Worm (Caenorhabditis elegans) whole organism, early embryonic: ENCODE results near the gene raga-1.

Experiments
- B0310.2 ChIP-seq: sonication (generic microtip); optimal IDR thresholded peaks from 2 replicates; lab custom pipeline; 2016; ENCODE audit warnings: mild to moderate bottlenecking, missing genetic modification characterization, missing compliant biosample characterization
- F13C5.2 ChIP-seq: sonication (generic microtip); optimal IDR thresholded peaks from 2 replicates; lab custom pipeline; 2017; ENCODE audit warnings: mild to moderate bottlenecking, missing genetic modification characterization, inconsistent platforms, missing compliant biosample characterization
- aly-1 ChIP-seq: sonication (generic microtip); optimal IDR thresholded peaks from 2 replicates; lab custom pipeline; 2016; ENCODE audit warnings: missing genetic modification characterization, missing compliant biosample characterization
- ama-1 ChIP-seq: fragments of 150-350 bp; optimal IDR thresholded peaks from 2 replicates; lab custom pipeline; 2014
- ceh-13 ChIP-seq: fragments of 200-800 bp; sonication (Bioruptor generic); optimal IDR thresholded peaks from 2 replicates; lab custom pipeline; 2018; ENCODE audit warnings: mild to moderate bottlenecking, missing genetic modification characterization, missing compliant biosample characterization
- ceh-36 ChIP-seq: sonication (generic microtip); optimal IDR thresholded peaks from 2 replicates; lab custom pipeline; 2016; ENCODE audit warnings: missing genetic modification characterization, inconsistent platforms, missing compliant biosample characterization
- ets-7 ChIP-seq: sonication (generic microtip); optimal IDR thresholded peaks from 2 replicates; lab custom pipeline; 2016; ENCODE audit warnings: missing genotype, missing genetic modification characterization, missing compliant biosample characterization
- flt-1 ChIP-seq: fragments of 200-800 bp; sonication (Bioruptor generic); IDR thresholded peaks from 2 replicates; pipeline ENCODE4 v1.3.6; 2022; ENCODE audit warnings: missing genetic modification characterization, missing compliant biosample characterization
- hmbx-1 ChIP-seq: sonication (generic microtip); optimal IDR thresholded peaks from 2 replicates; lab custom pipeline; 2016; ENCODE audit warnings: mild to moderate bottlenecking, missing genetic modification characterization, missing compliant biosample characterization
- hmg-4 ChIP-seq: fragments of 200-800 bp; sonication (Bioruptor generic); optimal IDR thresholded peaks from 2 replicates; lab custom pipeline; 2018; ENCODE audit warnings: mild to moderate bottlenecking, missing genetic modification characterization, missing compliant biosample characterization
- hnd-1 ChIP-seq: sonication (generic microtip); optimal IDR thresholded peaks from 2 replicates; lab custom pipeline; 2016; ENCODE audit warnings: missing genetic modification characterization, missing compliant biosample characterization
- pes-1 ChIP-seq: fragments of 200-800 bp; sonication (Bioruptor generic); IDR thresholded peaks from 2 replicates; pipeline ENCODE4 v1.3.6; 2022; ENCODE audit warnings: missing genetic modification reagents, missing genetic modification characterization, missing compliant biosample characterization
- scrt-1 ChIP-seq: fragments of 200-800 bp; sonication (Bioruptor generic); IDR thresholded peaks from 2 replicates; pipeline ENCODE4 v1.3.6; 2022; ENCODE audit warnings: missing genetic modification characterization, missing compliant biosample characterization
- sea-1 ChIP-seq: fragments of 200-800 bp; sonication (Bioruptor generic); conservative IDR thresholded peaks from 2 replicates; pipeline ENCODE4 v1.3.6; 2022; ENCODE audit warnings: missing genetic modification characterization, missing compliant biosample characterization
- tbx-11 ChIP-seq: fragments of 200-800 bp; sonication (Bioruptor generic); IDR thresholded peaks from 2 replicates; pipeline ENCODE4 v1.3.6; 2022; ENCODE audit warnings: missing genetic modification characterization, missing compliant biosample characterization
- tbx-37 ChIP-seq: fragments of 200-800 bp; sonication (Bioruptor generic); conservative IDR thresholded peaks from 2 replicates; pipeline ENCODE4 v1.3.6; 2022; ENCODE audit warnings: missing genetic modification reagents, missing genetic modification characterization, missing compliant biosample characterization
- tra-4 ChIP-seq: sonication (generic microtip); optimal IDR thresholded peaks from 2 replicates; lab custom pipeline; 2017; ENCODE audit warnings: missing genetic modification characterization, missing compliant biosample characterization

The raga-1 gene

DNA sequence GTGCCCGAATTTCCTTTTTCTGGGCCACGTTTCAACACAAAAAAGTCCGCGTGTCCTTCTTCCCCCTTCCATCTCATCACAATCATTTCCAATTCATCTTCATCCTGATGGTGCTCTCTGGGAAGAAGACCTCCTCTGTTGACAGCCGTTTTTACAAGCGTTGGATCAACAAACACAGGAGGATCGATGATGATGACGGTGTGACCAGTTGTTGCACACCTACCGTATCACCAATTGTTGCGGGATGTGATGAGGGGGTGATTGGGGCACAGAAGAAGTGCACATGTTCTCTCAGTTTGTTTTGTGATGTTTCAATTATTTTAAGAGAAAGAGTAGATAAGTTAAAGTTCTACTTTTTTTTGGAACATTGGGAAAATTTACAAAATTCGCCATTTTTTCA, 25.7 kb upstream of the raga-1 start:
- TF ChIP-seq hnd-1 (no peak), B0310.2 (tag; lab: Kevin White, UChicago) (no peak)

DNA sequence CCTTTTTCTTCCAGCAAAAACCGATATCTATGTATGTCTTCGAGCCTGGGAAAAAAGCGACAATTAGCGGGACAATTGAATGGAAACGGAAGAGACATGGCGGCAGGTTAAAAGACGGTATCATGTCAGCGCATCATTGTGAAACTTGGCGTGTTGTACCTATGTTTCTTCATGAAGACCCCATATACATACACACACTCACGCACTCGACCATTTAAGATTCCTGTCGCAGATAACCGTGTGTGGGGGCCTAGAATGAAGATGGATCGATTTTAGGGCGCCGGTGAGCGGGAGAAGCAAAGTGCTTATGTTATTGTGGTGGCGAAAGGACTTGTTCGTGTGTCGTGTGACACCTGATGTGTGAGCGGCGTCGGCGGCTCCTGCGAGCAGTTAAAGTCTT, 24.3 kb upstream of the raga-1 start:
- TF ChIP-seq ama-1 (lab: Kevin White, UChicago), result no peak
- no peak for TF ChIP-seq aly-1 (tag; lab: Kevin White, UChicago)
- no peak for TF ChIP-seq ceh-13 (GFP tag; lab: Kevin White, UChicago)
- no peak for TF ChIP-seq hmbx-1 (tag; lab: Kevin White, UChicago)
- TF ChIP-seq hnd-1, result no peak
- TF ChIP-seq tbx-37 (GFP tag; lab: Robert Waterston, UW), result no peak
- no peak for TF ChIP-seq tra-4 (tag; lab: Kevin White, UChicago)
- no peak for TF ChIP-seq ceh-36 (tag; lab: Kevin White, UChicago)
- no peak for TF ChIP-seq tbx-11 (GFP tag; lab: Robert Waterston, UW)
- no peak for TF ChIP-seq pes-1 (GFP tag; lab: Robert Waterston, UW)
- TF ChIP-seq hmg-4 (GFP tag; lab: Kevin White, UChicago), result no peak
- no peak for TF ChIP-seq B0310.2 (tag; lab: Kevin White, UChicago)
- no peak for TF ChIP-seq F13C5.2 (tag; lab: Kevin White, UChicago)
- TF ChIP-seq scrt-1 (GFP tag; lab: Robert Waterston, UW), result no peak

DNA sequence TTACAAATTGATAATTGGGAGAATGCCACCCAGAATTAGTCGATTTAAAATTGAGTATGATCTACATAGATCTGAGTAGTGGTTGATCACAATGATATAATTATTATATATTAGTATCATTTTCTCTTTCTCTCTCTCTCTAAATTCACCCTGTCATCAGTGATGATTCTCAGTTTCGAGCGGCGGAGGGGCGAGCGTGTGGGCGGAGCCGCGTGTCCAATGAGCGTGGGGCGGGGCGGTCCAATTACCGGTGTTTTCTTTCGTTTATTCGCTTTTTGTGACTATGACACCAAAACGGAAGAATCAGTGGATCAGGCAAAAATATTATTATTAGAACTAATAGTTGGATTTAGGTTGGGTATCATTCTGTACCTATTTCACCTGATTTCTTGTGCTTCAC, 21.2 kb upstream of the raga-1 start:
- no peak for TF ChIP-seq F13C5.2 (tag; lab: Kevin White, UChicago)
- TF ChIP-seq tbx-11 (GFP tag; lab: Robert Waterston, UW), result no peak
- TF ChIP-seq aly-1 (tag; lab: Kevin White, UChicago), result no peak
- TF ChIP-seq ama-1 (lab: Kevin White, UChicago), result no peak
- no peak for TF ChIP-seq hmg-4 (GFP tag; lab: Kevin White, UChicago)
- no peak for TF ChIP-seq tra-4 (tag; lab: Kevin White, UChicago)
- TF ChIP-seq sea-1 (GFP tag; lab: Robert Waterston, UW), result no peak
- no peak for TF ChIP-seq flt-1
- TF ChIP-seq ets-7 (tag; lab: Kevin White, UChicago), result no peak
- no peak for TF ChIP-seq hnd-1
- no peak for TF ChIP-seq tbx-37 (GFP tag; lab: Robert Waterston, UW)
- no peak for TF ChIP-seq B0310.2 (tag; lab: Kevin White, UChicago)
- no peak for TF ChIP-seq scrt-1 (GFP tag; lab: Robert Waterston, UW)
- no peak for TF ChIP-seq hmbx-1 (tag; lab: Kevin White, UChicago)

ce11 chrII:11281177-11281576, 20.0 kb upstream of the raga-1 start:
- TF ChIP-seq ets-7 (tag; lab: Kevin White, UChicago) (no peak), hmg-4 (GFP tag; lab: Kevin White, UChicago) (no peak), scrt-1 (GFP tag; lab: Robert Waterston, UW) (no peak), sea-1 (GFP tag; lab: Robert Waterston, UW) (no peak), tra-4 (tag; lab: Kevin White, UChicago) (no peak)

DNA sequence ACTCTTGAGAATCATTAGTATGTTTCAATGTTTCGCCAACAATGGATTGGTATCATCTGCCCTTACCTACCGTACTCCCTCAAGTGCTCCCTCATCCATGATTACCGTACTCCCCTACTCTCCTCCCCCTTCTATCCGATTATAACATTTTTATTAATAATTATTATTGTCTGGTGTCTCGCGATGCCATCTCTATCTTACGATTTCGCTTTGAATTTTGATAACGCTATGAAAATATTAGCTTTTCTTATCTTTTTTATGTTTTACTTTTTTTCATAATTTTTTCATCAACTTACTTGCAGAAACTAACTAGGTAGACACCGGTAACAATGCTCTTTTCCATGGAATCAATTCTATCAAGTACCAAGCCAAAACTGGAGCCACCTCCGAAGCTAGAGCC, 19.5 kb upstream of the raga-1 start, which contains the start of gene unc-130:
Gene unc-130, plus strand, starts transcription at position 301 of the 400 bp plus-strand sequence.
- TF ChIP-seq tbx-11 (GFP tag; lab: Robert Waterston, UW), result no peak
- TF ChIP-seq B0310.2 (tag; lab: Kevin White, UChicago), result no peak
- no peak for TF ChIP-seq hmbx-1 (tag; lab: Kevin White, UChicago)
- no peak for TF ChIP-seq pes-1 (GFP tag; lab: Robert Waterston, UW)
- no peak for TF ChIP-seq flt-1
- TF ChIP-seq hnd-1, result no peak
- TF ChIP-seq tbx-37 (GFP tag; lab: Robert Waterston, UW), result no peak
- no peak for TF ChIP-seq ama-1 (lab: Kevin White, UChicago)
- TF ChIP-seq scrt-1 (GFP tag; lab: Robert Waterston, UW), result no peak
- no peak for TF ChIP-seq ets-7 (tag; lab: Kevin White, UChicago)
- TF ChIP-seq ceh-13 (GFP tag; lab: Kevin White, UChicago), result no peak
- TF ChIP-seq hmg-4 (GFP tag; lab: Kevin White, UChicago), result no peak
- no peak for TF ChIP-seq ceh-36 (tag; lab: Kevin White, UChicago)

DNA sequence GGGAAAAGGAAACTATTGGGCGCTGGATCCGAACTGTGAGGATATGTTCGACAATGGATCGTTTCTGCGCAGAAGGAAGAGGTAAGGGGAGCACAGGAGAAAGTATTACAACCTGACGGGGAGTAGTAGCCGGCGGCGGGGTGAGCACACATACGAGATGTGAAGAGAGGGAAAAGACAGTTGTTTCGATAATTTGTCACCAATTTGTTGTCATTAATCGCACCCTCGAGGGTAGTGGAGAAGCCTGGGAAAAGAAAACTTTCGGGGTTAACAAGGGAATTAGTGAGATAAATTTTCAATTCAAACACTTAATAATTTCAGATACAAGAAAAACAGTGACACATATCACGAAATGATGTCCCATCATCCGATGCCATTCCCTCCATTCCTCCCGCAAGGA, 18.1 kb upstream of the raga-1 start:
- TF ChIP-seq ceh-13 (GFP tag; lab: Kevin White, UChicago) (no peak), flt-1 (no peak), scrt-1 (GFP tag; lab: Robert Waterston, UW) (no peak), aly-1 (tag; lab: Kevin White, UChicago) (no peak), pes-1 (GFP tag; lab: Robert Waterston, UW) (no peak), sea-1 (GFP tag; lab: Robert Waterston, UW) (no peak), hnd-1 (no peak), tbx-11 (GFP tag; lab: Robert Waterston, UW) (no peak), hmg-4 (GFP tag; lab: Kevin White, UChicago) (no peak), ama-1 (lab: Kevin White, UChicago) (no peak), hmbx-1 (tag; lab: Kevin White, UChicago) (no peak)

- TF ChIP-seq B0310.2 (tag; lab: Kevin White, UChicago) (no peak), aly-1 (tag; lab: Kevin White, UChicago) (no peak), sea-1 (GFP tag; lab: Robert Waterston, UW) (no peak), flt-1 (no peak), F13C5.2 (tag; lab: Kevin White, UChicago) (no peak), scrt-1 (GFP tag; lab: Robert Waterston, UW) (no peak), pes-1 (GFP tag; lab: Robert Waterston, UW) (no peak), ama-1 (lab: Kevin White, UChicago) (no peak), hmg-4 (GFP tag; lab: Kevin White, UChicago) (no peak), hmbx-1 (tag; lab: Kevin White, UChicago) (no peak), tbx-37 (GFP tag; lab: Robert Waterston, UW) (no peak), tbx-11 (GFP tag; lab: Robert Waterston, UW) (no peak), tra-4 (tag; lab: Kevin White, UChicago) (no peak), ets-7 (tag; lab: Kevin White, UChicago) (no peak), ceh-36 (tag; lab: Kevin White, UChicago) (no peak), ceh-13 (GFP tag; lab: Kevin White, UChicago) (no peak), hnd-1 (no peak)
These were observed 17.4 kb upstream of the raga-1 start for ce11 chrII:11283803-11284202.
